Fruit fly (Drosophila melanogaster): ENCODE data around the gene Cyp12a5.

The Cyp12a5 gene

dm6 chr3R:19132146-19132833 is at the start of gene Cyp12a5:
Cyp12a5 (plus strand) TSS chr3R:19132648.
- TF ChIP-seq insv (optimal IDR thresholded peaks at IDR 0.05), result no peak
- no peak for TF ChIP-seq Myc (optimal IDR thresholded peaks at IDR 0.05)
- no peak for TF ChIP-seq psq (optimal IDR thresholded peaks at IDR 0.05)
- TF ChIP-seq ttk (optimal IDR thresholded peaks at IDR 0.05), result no peak
- no peak for TF ChIP-seq Sin3A (optimal IDR thresholded peaks at IDR 0.05)
- no peak for TF ChIP-seq h (optimal IDR thresholded peaks at IDR 0.05)

- TF ChIP-seq insv (optimal IDR thresholded peaks at IDR 0.05) (no peak), h (optimal IDR thresholded peaks at IDR 0.05) (no peak), psq (optimal IDR thresholded peaks at IDR 0.05) (no peak), Sin3A (optimal IDR thresholded peaks at IDR 0.05) (no peak), ttk (optimal IDR thresholded peaks at IDR 0.05) (no peak), Myc (optimal IDR thresholded peaks at IDR 0.05) (no peak)
Measured at dm6 chr3R:19088962-19089597, 43.4 kb upstream of the Cyp12a5 start.

DNA sequence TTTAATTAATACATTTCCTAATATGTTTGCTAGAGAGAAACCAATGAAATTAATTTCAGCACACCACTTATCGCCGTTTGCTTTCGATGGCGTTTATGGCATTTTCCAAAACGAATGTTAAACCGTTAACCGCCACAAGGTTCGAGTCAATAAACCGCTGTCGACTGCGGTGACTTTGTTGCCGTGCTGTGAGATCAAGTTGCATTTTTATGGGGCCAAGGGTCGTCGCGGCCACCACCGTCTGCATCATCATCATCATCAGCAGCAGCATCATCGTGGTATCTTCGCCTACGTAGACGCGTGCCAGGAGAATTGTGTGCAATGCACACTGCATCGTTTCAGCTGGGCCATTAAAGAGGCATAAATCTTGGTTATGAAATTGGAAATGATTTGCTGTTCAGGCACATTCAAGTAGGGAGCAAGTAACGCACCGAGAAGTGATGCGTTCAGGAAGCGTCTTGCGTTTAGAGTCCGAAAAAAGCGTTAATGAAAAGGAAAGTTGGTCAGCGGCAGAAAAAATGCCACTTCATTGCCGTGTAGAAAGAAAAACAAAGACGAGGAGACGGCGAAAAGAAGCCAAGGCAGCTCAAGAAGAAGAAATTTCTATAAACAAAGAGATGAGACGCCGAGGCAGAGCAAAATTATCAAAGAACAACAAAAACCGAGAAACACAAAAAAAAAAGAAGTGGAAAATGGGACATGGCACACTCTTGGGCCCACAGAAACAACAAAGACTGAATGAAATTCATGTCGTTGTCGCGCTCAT is 41.3 kb upstream of the Cyp12a5 start:
- TF ChIP-seq ttk (optimal IDR thresholded peaks at IDR 0.05), result no peak
- TF ChIP-seq insv (optimal IDR thresholded peaks at IDR 0.05), result no peak
- no peak for TF ChIP-seq h (optimal IDR thresholded peaks at IDR 0.05)
- no peak for TF ChIP-seq Sin3A (optimal IDR thresholded peaks at IDR 0.05)
- TF ChIP-seq psq (optimal IDR thresholded peaks at IDR 0.05), result no peak
- TF ChIP-seq Myc (optimal IDR thresholded peaks at IDR 0.05), result no peak

DNA sequence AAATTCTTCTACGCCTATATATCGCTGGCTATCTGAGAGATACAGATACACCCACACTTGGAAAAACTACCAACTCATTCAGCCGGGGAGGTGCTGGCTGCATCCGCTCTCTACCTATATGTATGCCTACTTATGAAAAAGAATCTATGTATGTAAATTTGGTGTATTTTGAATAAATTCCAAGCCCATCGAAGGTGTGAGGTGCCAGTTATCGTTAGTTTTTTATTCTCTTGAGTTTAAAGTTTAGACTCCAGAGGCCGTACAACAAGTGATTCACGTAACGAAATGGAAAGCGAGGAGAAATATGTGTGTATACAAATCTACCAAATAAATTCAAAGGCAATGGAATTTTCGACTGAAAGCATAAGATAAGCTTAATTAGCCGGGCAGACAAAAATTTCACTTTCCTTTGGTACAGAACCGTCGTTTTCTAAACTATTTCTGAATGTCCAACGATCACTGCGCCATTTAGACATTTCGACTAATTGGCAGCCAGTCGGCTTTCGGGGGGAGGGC is 40.6 kb upstream of the Cyp12a5 start:
- no peak for TF ChIP-seq ttk (optimal IDR thresholded peaks at IDR 0.05)
- TF ChIP-seq Sin3A (optimal IDR thresholded peaks at IDR 0.05), result no peak
- no peak for TF ChIP-seq Myc (optimal IDR thresholded peaks at IDR 0.05)
- no peak for TF ChIP-seq psq (optimal IDR thresholded peaks at IDR 0.05)
- no peak for TF ChIP-seq h (optimal IDR thresholded peaks at IDR 0.05)
- TF ChIP-seq insv (optimal IDR thresholded peaks at IDR 0.05), result no peak

- TF ChIP-seq h (optimal IDR thresholded peaks at IDR 0.05), result no peak
- TF ChIP-seq Myc (optimal IDR thresholded peaks at IDR 0.05), result no peak
- TF ChIP-seq ttk (optimal IDR thresholded peaks at IDR 0.05), result no peak
- no peak for TF ChIP-seq Sin3A (optimal IDR thresholded peaks at IDR 0.05)
- TF ChIP-seq psq (optimal IDR thresholded peaks at IDR 0.05), result no peak
- no peak for TF ChIP-seq insv (optimal IDR thresholded peaks at IDR 0.05)
Measured at dm6 chr3R:19092367-19093126, 39.9 kb upstream of the Cyp12a5 start.

dm6 chr3R:19093127-19093812 is 39.2 kb upstream of the Cyp12a5 start:
- no peak for TF ChIP-seq h (optimal IDR thresholded peaks at IDR 0.05)
- TF ChIP-seq psq (optimal IDR thresholded peaks at IDR 0.05), result no peak
- TF ChIP-seq insv (optimal IDR thresholded peaks at IDR 0.05), result no peak
- no peak for TF ChIP-seq ttk (optimal IDR thresholded peaks at IDR 0.05)
- no peak for TF ChIP-seq Myc (optimal IDR thresholded peaks at IDR 0.05)
- TF ChIP-seq Sin3A (optimal IDR thresholded peaks at IDR 0.05), result no peak

- TF ChIP-seq Sin3A (optimal IDR thresholded peaks at IDR 0.05) (no peak), Myc (optimal IDR thresholded peaks at IDR 0.05) (no peak), ttk (optimal IDR thresholded peaks at IDR 0.05) (no peak)
Measured at dm6 chr3R:19094039-19094438, 38.4 kb upstream of the Cyp12a5 start, which contains the start of gene cdi. cdi (minus strand) TSS chr3R:19094270.

DNA sequence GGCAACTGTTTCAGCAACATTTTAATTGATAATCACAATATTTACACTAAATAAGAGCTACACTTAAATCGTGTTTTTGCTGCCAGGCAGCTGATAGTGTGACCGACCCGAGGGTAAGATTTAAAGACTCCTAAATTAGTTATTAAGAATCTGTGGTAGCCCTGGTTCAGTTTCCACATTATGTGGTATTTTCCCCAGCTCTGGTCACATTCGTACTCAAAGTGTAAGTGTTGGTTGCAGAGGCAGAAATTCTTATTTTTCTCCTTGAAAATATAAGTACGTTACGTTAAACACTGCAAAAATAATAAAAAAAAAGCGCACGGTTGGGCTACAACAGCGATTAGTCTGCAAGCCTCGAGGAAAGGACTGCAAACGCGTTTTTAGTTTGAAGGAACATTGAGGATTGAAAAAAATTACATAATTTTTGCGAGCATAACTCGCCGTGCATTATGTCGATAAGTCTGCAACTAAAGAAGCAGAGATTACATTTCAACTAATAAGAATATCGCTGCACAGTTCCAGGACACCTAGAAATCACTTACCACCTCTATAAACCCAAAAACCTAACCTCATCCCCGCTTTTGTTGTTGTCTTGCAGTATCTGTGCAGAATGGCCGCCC is 37.5 kb upstream of the Cyp12a5 start, which contains the start of the genes mRpL55 and ATPsynD:
Gene mRpL55, minus strand, starts transcription at position 107 of the 620 bp plus-strand sequence.
Gene ATPsynD, plus strand, starts transcription at position 202 of the 620 bp plus-strand sequence.
- no peak for TF ChIP-seq Myc (optimal IDR thresholded peaks at IDR 0.05)
- TF ChIP-seq Sin3A (optimal IDR thresholded peaks at IDR 0.05), result no peak
- no peak for TF ChIP-seq h (optimal IDR thresholded peaks at IDR 0.05)
- no peak for TF ChIP-seq insv (optimal IDR thresholded peaks at IDR 0.05)
- TF ChIP-seq psq (optimal IDR thresholded peaks at IDR 0.05), result no peak
- no peak for TF ChIP-seq ttk (optimal IDR thresholded peaks at IDR 0.05)

- TF ChIP-seq psq (optimal IDR thresholded peaks at IDR 0.05) (no peak), h (optimal IDR thresholded peaks at IDR 0.05) (no peak), insv (optimal IDR thresholded peaks at IDR 0.05) (no peak), Sin3A (optimal IDR thresholded peaks at IDR 0.05) (no peak), Myc (optimal IDR thresholded peaks at IDR 0.05) (no peak), ttk (optimal IDR thresholded peaks at IDR 0.05) (no peak)
Measured at dm6 chr3R:19096299-19097048, 36.0 kb upstream of the Cyp12a5 start, which contains the start of gene CG6040. CG6040 (plus strand) TSS chr3R:19096961.

- TF ChIP-seq ttk (optimal IDR thresholded peaks at IDR 0.05) (no peak), h (optimal IDR thresholded peaks at IDR 0.05) (no peak), insv (optimal IDR thresholded peaks at IDR 0.05) (no peak), psq (optimal IDR thresholded peaks at IDR 0.05) (no peak), Sin3A (optimal IDR thresholded peaks at IDR 0.05) (no peak), Myc (optimal IDR thresholded peaks at IDR 0.05) (no peak)
Measured at dm6 chr3R:19098272-19098671, 34.2 kb upstream of the Cyp12a5 start.
